Worm (Caenorhabditis elegans) whole organism, L1 larva: ENCODE measurements around the gene egl-6.
A peak's percentile ranks its signal among the peaks of the same experiment; 100 is the strongest.

ENCODE experiments used
- Y116A8C.19 ChIP-seq: sonication (generic microtip); optimal IDR thresholded peaks from 2 replicates; lab custom pipeline; 2016; ENCODE audit warnings: missing compliant biosample characterization, missing genetic modification characterization, borderline replicate concordance
- aha-1 ChIP-seq: fragments of 150-350 bp; optimal IDR thresholded peaks from 2 replicates; lab custom pipeline; 2014; ENCODE audit warnings: missing biosample characterization, missing genetic modification characterization
- aly-2 ChIP-seq: fragments of 150-350 bp; optimal IDR thresholded peaks from 2 replicates; lab custom pipeline; 2014; ENCODE audit warnings: missing biosample characterization, missing genetic modification characterization
- blmp-1 ChIP-seq: fragments of 150-350 bp; optimal IDR thresholded peaks from 2 replicates; lab custom pipeline; 2014; ENCODE audit warnings: missing biosample characterization, missing genetic modification characterization
- ceh-8 ChIP-seq: fragments of 200-800 bp; sonication (Bioruptor generic); optimal IDR thresholded peaks from 2 replicates; lab custom pipeline; 2018; ENCODE audit warnings: mild to moderate bottlenecking, missing genetic modification characterization, moderate library complexity, missing compliant biosample characterization
- ceh-88 ChIP-seq: fragments of 200-800 bp; sonication (Bioruptor generic); IDR thresholded peaks from 2 replicates; pipeline ENCODE4 v1.3.6; 2022; ENCODE audit warnings: missing genetic modification characterization, missing compliant biosample characterization
- ceh-90 ChIP-seq: sonication (generic microtip); optimal IDR thresholded peaks from 2 replicates; lab custom pipeline; 2016; ENCODE audit warnings: missing genetic modification characterization, missing compliant biosample characterization
- dpl-1 ChIP-seq, 3 experiments: fragments of 150-350 bp in 2 of 3; sonication (generic microtip) in 1 of 3; optimal IDR thresholded peaks; 2 replicates each; lab custom pipeline; 2014 to 2017; ENCODE audit warnings: missing biosample characterization in 3 of 3, missing genetic modification characterization in 3 of 3, missing genetic modification reagents in 3 of 3
- egl-13 ChIP-seq: sonication (generic microtip); optimal IDR thresholded peaks from 2 replicates; lab custom pipeline; 2016; ENCODE audit warnings: missing genotype, missing genetic modification reagents, missing genetic modification characterization, missing compliant biosample characterization
- ets-5 ChIP-seq: fragments of 200-800 bp; sonication (Bioruptor generic); IDR thresholded peaks from 2 replicates; pipeline ENCODE4 v1.3.6; 2022; ENCODE audit warnings: missing genetic modification characterization, missing compliant biosample characterization
- fkh-10 ChIP-seq: sonication (generic microtip); optimal IDR thresholded peaks from 2 replicates; lab custom pipeline; 2017; ENCODE audit warnings: missing biosample characterization, missing genetic modification reagents, missing genetic modification characterization
- fkh-8 ChIP-seq: sonication (generic microtip); optimal IDR thresholded peaks from 2 replicates; lab custom pipeline; 2016; ENCODE audit warnings: mild to moderate bottlenecking, missing genetic modification characterization, missing compliant biosample characterization
- grh-1 ChIP-seq: fragments of 200-800 bp; sonication (Bioruptor generic); IDR thresholded peaks from 2 replicates; pipeline ENCODE4 v1.3.6; 2022; ENCODE audit warnings: missing genetic modification reagents, missing genetic modification characterization, missing compliant biosample characterization
- hlh-17 ChIP-seq: fragments of 200-800 bp; sonication (Bioruptor generic); optimal IDR thresholded peaks from 2 replicates; lab custom pipeline; 2018; ENCODE audit warnings: missing genetic modification characterization, mild to moderate bottlenecking, missing compliant biosample characterization, moderate library complexity, borderline replicate concordance
- isw-1 ChIP-seq: fragments of 200-800 bp; sonication (Bioruptor generic); IDR thresholded peaks from 2 replicates; pipeline ENCODE4 v1.3.6; 2022; ENCODE audit warnings: missing genetic modification characterization, missing compliant biosample characterization
- jun-1 ChIP-seq: fragments of 150-350 bp; optimal IDR thresholded peaks from 2 replicates; lab custom pipeline; 2014; ENCODE audit warnings: missing biosample characterization, missing genetic modification reagents, missing genetic modification characterization
- lin-13 ChIP-seq: fragments of 150-350 bp; optimal IDR thresholded peaks from 2 replicates; lab custom pipeline; 2014; ENCODE audit warnings: missing biosample characterization, missing genetic modification reagents, missing genetic modification characterization
- lin-14 ChIP-seq: fragments of 200-800 bp; sonication (Bioruptor generic); optimal IDR thresholded peaks from 2 replicates; lab custom pipeline; 2018; ENCODE audit warnings: mild to moderate bottlenecking, missing genetic modification characterization, moderate library complexity, missing compliant biosample characterization
- lin-15B ChIP-seq: fragments of 150-350 bp; sonication (generic microtip); optimal IDR thresholded peaks from 3 replicates; lab custom pipeline; 2014; ENCODE audit warnings: missing biosample characterization, missing genetic modification characterization
- lin-39 ChIP-seq: fragments of 150-350 bp; optimal IDR thresholded peaks from 2 replicates; lab custom pipeline; 2014; ENCODE audit warnings: missing biosample characterization, missing genetic modification reagents, missing genetic modification characterization
- nhr-11 ChIP-seq: fragments of 150-350 bp; optimal IDR thresholded peaks from 2 replicates; lab custom pipeline; 2014; ENCODE audit warnings: missing biosample characterization, missing genetic modification characterization
- nhr-12 ChIP-seq: sonication (generic microtip); optimal IDR thresholded peaks from 2 replicates; lab custom pipeline; 2017; ENCODE audit warnings: missing biosample characterization, missing genetic modification characterization
- nhr-20 ChIP-seq: sonication (generic microtip); optimal IDR thresholded peaks from 2 replicates; lab custom pipeline; 2016; ENCODE audit warnings: mild to moderate bottlenecking, missing genetic modification characterization, missing compliant biosample characterization
- nhr-237 ChIP-seq: fragments of 150-350 bp; optimal IDR thresholded peaks from 2 replicates; lab custom pipeline; 2014; ENCODE audit warnings: missing biosample characterization, missing genetic modification characterization
- nhr-28 ChIP-seq: fragments of 150-350 bp; optimal IDR thresholded peaks from 2 replicates; lab custom pipeline; 2014; ENCODE audit warnings: missing biosample characterization, missing genetic modification characterization
- nhr-47 ChIP-seq: sonication (generic microtip); optimal IDR thresholded peaks from 2 replicates; lab custom pipeline; 2016; ENCODE audit warnings: mild to moderate bottlenecking, missing genetic modification characterization, moderate library complexity, missing compliant biosample characterization
- nhr-71 ChIP-seq: sonication (generic microtip); optimal IDR thresholded peaks from 2 replicates; lab custom pipeline; 2016; ENCODE audit warnings: mild to moderate bottlenecking, missing genetic modification characterization, moderate library complexity, missing compliant biosample characterization
- nhr-76 ChIP-seq: sonication (generic microtip); optimal IDR thresholded peaks from 2 replicates; lab custom pipeline; 2017; ENCODE audit warnings: missing biosample characterization, missing genetic modification characterization
- nhr-77 ChIP-seq: fragments of 150-350 bp; optimal IDR thresholded peaks from 2 replicates; lab custom pipeline; 2014; ENCODE audit warnings: missing biosample characterization, missing genetic modification characterization
- nhr-90 ChIP-seq: sonication (generic microtip); optimal IDR thresholded peaks from 2 replicates; lab custom pipeline; 2016; ENCODE audit warnings: mild to moderate bottlenecking, missing genetic modification characterization, missing compliant biosample characterization; ENCODE audit not compliant: poor library complexity
- pag-3 ChIP-seq: sonication (generic microtip); optimal IDR thresholded peaks from 2 replicates; lab custom pipeline; 2017; ENCODE audit warnings: missing genetic modification characterization, mild to moderate bottlenecking, missing compliant biosample characterization, antibody characterized with exemption, borderline replicate concordance; ENCODE audit not compliant: insufficient read depth
- skn-1 ChIP-seq: fragments of 150-350 bp; optimal IDR thresholded peaks from 2 replicates; lab custom pipeline; 2014; ENCODE audit warnings: missing biosample characterization, missing genetic modification characterization
- snpc-4 ChIP-seq: fragments of 150-350 bp; optimal IDR thresholded peaks from 2 replicates; lab custom pipeline; 2014; ENCODE audit warnings: missing biosample characterization, missing genetic modification characterization
- snu-23 ChIP-seq: sonication (generic microtip); optimal IDR thresholded peaks from 2 replicates; lab custom pipeline; 2016; ENCODE audit warnings: missing genetic modification characterization, missing compliant biosample characterization
- sptf-1 ChIP-seq: fragments of 150-350 bp; optimal IDR thresholded peaks from 2 replicates; lab custom pipeline; 2014; ENCODE audit warnings: missing biosample characterization, missing genetic modification characterization
- tbx-2 ChIP-seq: sonication (generic microtip); optimal IDR thresholded peaks from 2 replicates; lab custom pipeline; 2016; ENCODE audit warnings: missing genetic modification characterization, missing compliant biosample characterization
- unc-30 ChIP-seq: sonication (generic microtip); optimal IDR thresholded peaks from 2 replicates; lab custom pipeline; 2017; ENCODE audit warnings: missing biosample characterization, missing genetic modification characterization
- unc-86 ChIP-seq: sonication (generic microtip); optimal IDR thresholded peaks from 2 replicates; lab custom pipeline; 2016; ENCODE audit warnings: missing genetic modification characterization, missing compliant biosample characterization
- unc-98 ChIP-seq: fragments of 200-800 bp; sonication (Bioruptor generic); IDR thresholded peaks from 2 replicates; pipeline ENCODE4 v1.3.6; 2022; ENCODE audit warnings: missing genetic modification characterization, missing compliant biosample characterization
- vab-15 ChIP-seq: sonication (generic microtip); optimal IDR thresholded peaks from 2 replicates; lab custom pipeline; 2017; ENCODE audit warnings: missing genotype, mild to moderate bottlenecking, missing genetic modification characterization, missing compliant biosample characterization
- xbp-1 ChIP-seq: sonication (generic microtip); optimal IDR thresholded peaks from 2 replicates; lab custom pipeline; 2016; ENCODE audit warnings: missing genetic modification characterization, missing compliant biosample characterization
- ztf-4 ChIP-seq: fragments of 150-350 bp; optimal IDR thresholded peaks from 2 replicates; lab custom pipeline; 2014; ENCODE audit warnings: missing biosample characterization, missing genetic modification characterization

The egl-6 gene

ce11 chrX:5930822-5931221, at the start of gene egl-6:
Gene egl-6, plus strand, starts transcription at chrX:5931122.
- no peak for TF ChIP-seq nhr-11 (tag; lab: Kevin White, UChicago)
- no peak for TF ChIP-seq nhr-47 (tag; lab: Kevin White, UChicago)
- no peak for TF ChIP-seq isw-1 (GFP tag; lab: Robert Waterston, UW)
- no peak for TF ChIP-seq egl-13 (tag; lab: Kevin White, UChicago)
- no peak for TF ChIP-seq nhr-77
- no peak for TF ChIP-seq ceh-90 (tag; lab: Kevin White, UChicago)
- TF ChIP-seq ceh-88 (GFP tag; lab: Robert Waterston, UW): no peak
- no peak for TF ChIP-seq hlh-17
- TF ChIP-seq Y116A8C.19: no peak
- no peak for TF ChIP-seq dpl-1 (GFP tag; optimal IDR thresholded peaks at IDR 0.05; lab: Kevin White, UChicago)
- TF ChIP-seq nhr-71 (tag; lab: Kevin White, UChicago): no peak
- no peak for TF ChIP-seq lin-39
- TF ChIP-seq snpc-4: no peak
- no peak for TF ChIP-seq ceh-8
- TF ChIP-seq aha-1 (tag; lab: Kevin White, UChicago): no peak

- no peak for TF ChIP-seq dpl-1 (GFP tag; optimal IDR thresholded peaks at IDR 0.05; lab: Kevin White, UChicago)
- TF ChIP-seq vab-15: no peak
- no peak for TF ChIP-seq nhr-20 (tag; lab: Kevin White, UChicago)
- no peak for TF ChIP-seq lin-14 (GFP tag; lab: Kevin White, UChicago)
- TF ChIP-seq nhr-28: no peak
- no peak for TF ChIP-seq pag-3 (tag; lab: Kevin White, UChicago)
- TF ChIP-seq sptf-1 (tag; lab: Kevin White, UChicago): no peak
- no peak for TF ChIP-seq unc-98 (GFP tag; lab: Robert Waterston, UW)
- TF ChIP-seq nhr-77: no peak
- TF ChIP-seq Y116A8C.19: no peak
These were observed 45.4 kb upstream of the egl-6 start, which contains the start of gene flp-7 for ce11 chrX:5885565-5885964. Gene flp-7, plus strand, starts transcription at chrX:5885865.

ce11 chrX:5890080-5890479, 40.8 kb upstream of the egl-6 start, which contains the start of gene F49E10.2:
Gene F49E10.2, plus strand, starts transcription at chrX:5890380.
- TF ChIP-seq unc-30: no peak
- no peak for TF ChIP-seq nhr-90
- TF ChIP-seq sptf-1 (tag; lab: Kevin White, UChicago): no peak
- TF ChIP-seq ets-5 (GFP tag; lab: Robert Waterston, UW): no peak
- TF ChIP-seq nhr-237 (tag; lab: Kevin White, UChicago): no peak
- no peak for TF ChIP-seq skn-1 (tag; lab: Kevin White, UChicago)
- TF ChIP-seq grh-1 (GFP tag; lab: Robert Waterston, UW): no peak
- TF ChIP-seq lin-39: no peak
- no peak for TF ChIP-seq jun-1 (tag; lab: Kevin White, UChicago)
- TF ChIP-seq ztf-4: no peak
- TF ChIP-seq lin-15B (tag; lab: Kevin White, UChicago): no peak

ce11 chrX:5896001-5896400, 34.9 kb upstream of the egl-6 start:
- TF ChIP-seq nhr-71 (tag; lab: Kevin White, UChicago) (peak; percentile 14), tbx-2 (tag; lab: Kevin White, UChicago) (peak; percentile 51), fkh-10 (GFP tag; lab: Kevin White, UChicago) (peak; percentile 95), lin-14 (GFP tag; lab: Kevin White, UChicago) (peak; percentile 72), fkh-8 (tag; lab: Kevin White, UChicago) (no peak), snu-23 (no peak), unc-86 (tag; lab: Kevin White, UChicago) (peak; percentile 32)

- TF ChIP-seq blmp-1 (tag; lab: Kevin White, UChicago): no peak
- TF ChIP-seq ceh-88 (GFP tag; lab: Robert Waterston, UW): no peak
- no peak for TF ChIP-seq aly-2 (tag; lab: Kevin White, UChicago)
- no peak for TF ChIP-seq ceh-8
- no peak for TF ChIP-seq jun-1 (tag; lab: Kevin White, UChicago)
- no peak for TF ChIP-seq lin-15B (tag; lab: Kevin White, UChicago)
- no peak for TF ChIP-seq unc-98 (GFP tag; lab: Robert Waterston, UW)
- TF ChIP-seq ceh-90 (tag; lab: Kevin White, UChicago): no peak
- TF ChIP-seq nhr-12: no peak
- TF ChIP-seq nhr-76: no peak
- no peak for TF ChIP-seq xbp-1 (tag; lab: Kevin White, UChicago)
- TF ChIP-seq skn-1 (tag; lab: Kevin White, UChicago): no peak
- no peak for TF ChIP-seq lin-13 (GFP tag; lab: Kevin White, UChicago)
- TF ChIP-seq lin-39: no peak
These were observed 33.9 kb upstream of the egl-6 start, which contains the start of gene tbc-16 for ce11 chrX:5897038-5897437. Gene tbc-16, plus strand, starts transcription at chrX:5897338.
